Worm (Caenorhabditis elegans) whole organism, early embryonic: Measurements from ENCODE around the gene mif-1.

Source experiments
- B0310.2 ChIP-seq: sonication (generic microtip); optimal IDR thresholded peaks from 2 replicates; lab custom pipeline; 2016; ENCODE audit warnings: mild to moderate bottlenecking, missing genetic modification characterization, missing compliant biosample characterization
- F13C5.2 ChIP-seq: sonication (generic microtip); optimal IDR thresholded peaks from 2 replicates; lab custom pipeline; 2017; ENCODE audit warnings: mild to moderate bottlenecking, missing genetic modification characterization, inconsistent platforms, missing compliant biosample characterization
- aly-1 ChIP-seq: sonication (generic microtip); optimal IDR thresholded peaks from 2 replicates; lab custom pipeline; 2016; ENCODE audit warnings: missing genetic modification characterization, missing compliant biosample characterization
- ama-1 ChIP-seq: fragments of 150-350 bp; optimal IDR thresholded peaks from 2 replicates; lab custom pipeline; 2014
- ceh-13 ChIP-seq: fragments of 200-800 bp; sonication (Bioruptor generic); optimal IDR thresholded peaks from 2 replicates; lab custom pipeline; 2018; ENCODE audit warnings: mild to moderate bottlenecking, missing genetic modification characterization, missing compliant biosample characterization
- ceh-36 ChIP-seq: sonication (generic microtip); optimal IDR thresholded peaks from 2 replicates; lab custom pipeline; 2016; ENCODE audit warnings: missing genetic modification characterization, inconsistent platforms, missing compliant biosample characterization
- ets-7 ChIP-seq: sonication (generic microtip); optimal IDR thresholded peaks from 2 replicates; lab custom pipeline; 2016; ENCODE audit warnings: missing genotype, missing genetic modification characterization, missing compliant biosample characterization
- flt-1 ChIP-seq: fragments of 200-800 bp; sonication (Bioruptor generic); IDR thresholded peaks from 2 replicates; pipeline ENCODE4 v1.3.6; 2022; ENCODE audit warnings: missing genetic modification characterization, missing compliant biosample characterization
- hmbx-1 ChIP-seq: sonication (generic microtip); optimal IDR thresholded peaks from 2 replicates; lab custom pipeline; 2016; ENCODE audit warnings: mild to moderate bottlenecking, missing genetic modification characterization, missing compliant biosample characterization
- hmg-4 ChIP-seq: fragments of 200-800 bp; sonication (Bioruptor generic); optimal IDR thresholded peaks from 2 replicates; lab custom pipeline; 2018; ENCODE audit warnings: mild to moderate bottlenecking, missing genetic modification characterization, missing compliant biosample characterization
- hnd-1 ChIP-seq: sonication (generic microtip); optimal IDR thresholded peaks from 2 replicates; lab custom pipeline; 2016; ENCODE audit warnings: missing genetic modification characterization, missing compliant biosample characterization
- pes-1 ChIP-seq: fragments of 200-800 bp; sonication (Bioruptor generic); IDR thresholded peaks from 2 replicates; pipeline ENCODE4 v1.3.6; 2022; ENCODE audit warnings: missing genetic modification reagents, missing genetic modification characterization, missing compliant biosample characterization
- scrt-1 ChIP-seq: fragments of 200-800 bp; sonication (Bioruptor generic); IDR thresholded peaks from 2 replicates; pipeline ENCODE4 v1.3.6; 2022; ENCODE audit warnings: missing genetic modification characterization, missing compliant biosample characterization
- sea-1 ChIP-seq: fragments of 200-800 bp; sonication (Bioruptor generic); conservative IDR thresholded peaks from 2 replicates; pipeline ENCODE4 v1.3.6; 2022; ENCODE audit warnings: missing genetic modification characterization, missing compliant biosample characterization
- tbx-11 ChIP-seq: fragments of 200-800 bp; sonication (Bioruptor generic); IDR thresholded peaks from 2 replicates; pipeline ENCODE4 v1.3.6; 2022; ENCODE audit warnings: missing genetic modification characterization, missing compliant biosample characterization
- tbx-37 ChIP-seq: fragments of 200-800 bp; sonication (Bioruptor generic); conservative IDR thresholded peaks from 2 replicates; pipeline ENCODE4 v1.3.6; 2022; ENCODE audit warnings: missing genetic modification reagents, missing genetic modification characterization, missing compliant biosample characterization
- tra-4 ChIP-seq: sonication (generic microtip); optimal IDR thresholded peaks from 2 replicates; lab custom pipeline; 2017; ENCODE audit warnings: missing genetic modification characterization, missing compliant biosample characterization

Gene mif-1

ce11 chrIII:11892939-11893338 lies 45.0 kb downstream of the mif-1 start, which contains the start of gene Y56A3A.41:
TSS of gene Y56A3A.41 (minus strand) at chrIII:11893039.
- no peak for TF ChIP-seq tbx-11 (GFP tag; lab: Robert Waterston, UW)
- TF ChIP-seq sea-1 (GFP tag; lab: Robert Waterston, UW): no peak
- TF ChIP-seq hnd-1 (tag; lab: Kevin White, UChicago): no peak
- TF ChIP-seq B0310.2 (tag; lab: Kevin White, UChicago): no peak
- TF ChIP-seq aly-1: no peak
- TF ChIP-seq F13C5.2: no peak
- TF ChIP-seq flt-1 (GFP tag; lab: Robert Waterston, UW): no peak
- TF ChIP-seq ets-7 (tag; lab: Kevin White, UChicago): no peak
- no peak for TF ChIP-seq ama-1 (lab: Kevin White, UChicago)
- no peak for TF ChIP-seq tbx-37 (GFP tag; lab: Robert Waterston, UW)
- TF ChIP-seq scrt-1 (GFP tag; lab: Robert Waterston, UW): no peak
- TF ChIP-seq hmbx-1 (tag; lab: Kevin White, UChicago): no peak
- no peak for TF ChIP-seq hmg-4 (GFP tag; lab: Kevin White, UChicago)
- TF ChIP-seq ceh-13 (GFP tag; lab: Kevin White, UChicago): no peak
- no peak for TF ChIP-seq ceh-36 (tag; lab: Kevin White, UChicago)
- no peak for TF ChIP-seq tra-4 (tag; lab: Kevin White, UChicago)
- no peak for TF ChIP-seq pes-1 (GFP tag; lab: Robert Waterston, UW)

- TF ChIP-seq ceh-36 (tag; lab: Kevin White, UChicago) (no peak), hnd-1 (tag; lab: Kevin White, UChicago) (no peak), tbx-37 (GFP tag; lab: Robert Waterston, UW) (no peak), tra-4 (tag; lab: Kevin White, UChicago) (no peak), scrt-1 (GFP tag; lab: Robert Waterston, UW) (no peak), B0310.2 (tag; lab: Kevin White, UChicago) (no peak), hmbx-1 (tag; lab: Kevin White, UChicago) (no peak)
Measured at ce11 chrIII:11895504-11895903, 47.6 kb downstream of the mif-1 start.

- TF ChIP-seq hmg-4 (GFP tag; lab: Kevin White, UChicago) (no peak), aly-1 (no peak), ceh-13 (GFP tag; lab: Kevin White, UChicago) (no peak), sea-1 (GFP tag; lab: Robert Waterston, UW) (no peak)
Measured at ce11 chrIII:11896652-11897051, 48.7 kb downstream of the mif-1 start.

ce11 chrIII:11898169-11898568 lies 50.2 kb downstream of the mif-1 start, which contains the start of gene tsen-2:
TSS of gene tsen-2 (minus strand) at chrIII:11898269.
- TF ChIP-seq aly-1 (no peak), flt-1 (GFP tag; lab: Robert Waterston, UW) (no peak), ceh-36 (tag; lab: Kevin White, UChicago) (no peak), B0310.2 (tag; lab: Kevin White, UChicago) (no peak), hmbx-1 (tag; lab: Kevin White, UChicago) (no peak), sea-1 (GFP tag; lab: Robert Waterston, UW) (no peak), hmg-4 (GFP tag; lab: Kevin White, UChicago) (no peak), ama-1 (lab: Kevin White, UChicago) (no peak), tbx-11 (GFP tag; lab: Robert Waterston, UW) (no peak), scrt-1 (GFP tag; lab: Robert Waterston, UW) (no peak), tbx-37 (GFP tag; lab: Robert Waterston, UW) (no peak), pes-1 (GFP tag; lab: Robert Waterston, UW) (no peak), ets-7 (tag; lab: Kevin White, UChicago) (no peak), tra-4 (tag; lab: Kevin White, UChicago) (no peak), ceh-13 (GFP tag; lab: Kevin White, UChicago) (no peak), hnd-1 (tag; lab: Kevin White, UChicago) (no peak)
